Worm (Caenorhabditis elegans) whole organism, L1 larva: ENCODE data around the gene spe-45.

Source experiments
- ama-1 ChIP-seq: fragments of 150-350 bp; optimal IDR thresholded peaks from 2 replicates; lab custom pipeline; 2014
- ces-1 ChIP-seq: fragments of 150-350 bp; optimal IDR thresholded peaks from 2 replicates; lab custom pipeline; 2014; ENCODE audit warnings: missing biosample characterization, missing genetic modification reagents, missing genetic modification characterization
- fos-1 ChIP-seq: fragments of 150-350 bp; optimal IDR thresholded peaks from 2 replicates; lab custom pipeline; 2014; ENCODE audit warnings: missing biosample characterization, missing genetic modification characterization
- lin-15B ChIP-seq: fragments of 150-350 bp; sonication (generic microtip); optimal IDR thresholded peaks from 3 replicates; lab custom pipeline; 2014; ENCODE audit warnings: missing biosample characterization, missing genetic modification characterization
- lin-35 ChIP-seq, 2 experiments: fragments of 150-350 bp; optimal IDR thresholded peaks; 2 replicates each; lab custom pipeline; 2014; ENCODE audit warnings: missing biosample characterization in 2 of 2, missing genetic modification characterization in 2 of 2, missing genetic modification reagents in 2 of 2
- nhr-77 ChIP-seq: fragments of 150-350 bp; optimal IDR thresholded peaks from 2 replicates; lab custom pipeline; 2014; ENCODE audit warnings: missing biosample characterization, missing genetic modification characterization
- nhr-90 ChIP-seq: sonication (generic microtip); optimal IDR thresholded peaks from 2 replicates; lab custom pipeline; 2016; ENCODE audit warnings: mild to moderate bottlenecking, missing genetic modification characterization, missing compliant biosample characterization; ENCODE audit not compliant: poor library complexity
- pag-3 ChIP-seq: sonication (generic microtip); optimal IDR thresholded peaks from 2 replicates; lab custom pipeline; 2017; ENCODE audit warnings: missing genetic modification characterization, mild to moderate bottlenecking, missing compliant biosample characterization, antibody characterized with exemption, borderline replicate concordance; ENCODE audit not compliant: insufficient read depth
- xbp-1 ChIP-seq: sonication (generic microtip); optimal IDR thresholded peaks from 2 replicates; lab custom pipeline; 2016; ENCODE audit warnings: missing genetic modification characterization, missing compliant biosample characterization

DNA sequence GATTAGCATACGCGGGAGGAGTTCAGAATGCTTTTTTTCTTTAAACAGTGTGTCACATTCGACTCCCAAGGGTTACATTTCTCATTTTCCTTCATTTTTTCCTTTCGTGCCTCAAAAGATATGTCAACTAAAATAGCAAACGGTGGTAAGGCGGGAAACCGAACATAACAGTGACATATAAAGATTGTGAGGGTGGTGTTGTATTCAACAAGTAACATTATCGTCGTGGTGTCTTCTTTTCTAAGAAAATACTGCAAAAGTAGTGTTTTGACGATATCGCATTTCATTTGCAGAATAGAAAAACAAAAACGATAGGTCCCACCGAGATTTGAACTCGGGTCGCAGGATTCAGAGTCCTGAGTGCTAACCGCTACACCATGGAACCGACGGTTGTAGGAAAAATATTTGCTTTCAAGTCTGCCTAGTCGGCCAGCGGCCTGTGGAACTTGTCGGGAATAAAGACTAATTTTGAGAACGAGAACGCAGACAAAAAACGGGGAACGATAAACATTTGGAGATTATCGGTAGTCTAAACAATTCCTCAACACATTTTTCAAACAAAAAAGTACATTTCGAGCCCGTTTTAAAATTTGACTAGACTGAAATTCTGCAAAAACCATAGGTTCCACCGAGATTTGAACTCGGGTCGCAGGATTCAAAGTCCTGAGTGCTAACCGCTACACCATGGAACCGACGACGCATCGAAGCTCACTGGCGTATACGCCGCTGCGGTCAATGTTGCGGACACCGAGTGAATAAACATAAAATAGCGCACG, 26.9 kb upstream of the spe-45 start:
- no peak for TF ChIP-seq xbp-1
- no peak for TF ChIP-seq nhr-90 (tag; lab: Kevin White, UChicago)
- no peak for TF ChIP-seq nhr-77 (tag; lab: Kevin White, UChicago)
- no peak for TF ChIP-seq fos-1 (tag; lab: Kevin White, UChicago)
- no peak for TF ChIP-seq ama-1 (lab: Kevin White, UChicago)
- TF ChIP-seq lin-15B: no peak
- no peak for TF ChIP-seq pag-3 (tag; lab: Kevin White, UChicago)
- TF ChIP-seq lin-35 (GFP tag; optimal IDR thresholded peaks at IDR 0.05; lab: Kevin White, UChicago): peak in 1 of 2 experiments; percentile 10
- TF ChIP-seq ces-1 (GFP tag; lab: Kevin White, UChicago): no peak
